Worm (Caenorhabditis elegans) whole organism, L4/young adult: ENCODE data around the gene fbxb-104.

Source experiments
- W03F9.2 ChIP-seq: fragments of 150-350 bp; optimal IDR thresholded peaks from 2 replicates; lab custom pipeline; 2014; ENCODE audit warnings: missing biosample characterization, missing genetic modification characterization
- dao-5 ChIP-seq: sonication (generic microtip); optimal IDR thresholded peaks from 2 replicates; lab custom pipeline; 2016; ENCODE audit warnings: missing genotype, missing genetic modification characterization, moderate library complexity, missing compliant biosample characterization
- him-1 ChIP-seq: sonication (generic microtip); optimal IDR thresholded peaks from 2 replicates; lab custom pipeline; 2016; ENCODE audit warnings: missing genotype, missing genetic modification reagents, missing genetic modification characterization, missing compliant biosample characterization

DNA sequence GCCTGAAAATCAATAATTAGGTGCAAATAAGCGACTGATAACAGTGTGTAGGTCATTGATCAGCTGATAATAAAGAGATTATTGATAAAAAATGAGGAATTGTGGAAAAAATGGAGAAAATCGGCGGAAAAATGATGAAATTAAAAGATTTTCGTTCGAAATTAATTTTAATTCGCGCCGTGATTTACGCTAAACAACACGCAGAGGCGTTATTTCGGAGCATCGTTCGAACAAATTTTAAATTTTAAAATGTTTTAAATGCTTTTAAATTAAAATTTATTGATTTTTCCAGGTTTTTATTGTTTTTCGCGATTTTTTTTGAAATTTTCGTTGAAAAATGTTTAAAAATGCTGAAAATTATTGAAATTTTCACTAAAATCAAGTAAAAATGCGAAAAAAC lies 22.3 kb upstream of the fbxb-104 start, which contains the start of gene Y49F6B.9:
- TF ChIP-seq dao-5 (tag; lab: Kevin White, UChicago) (no peak), W03F9.2 (tag; lab: Kevin White, UChicago) (no peak), him-1 (tag; lab: Kevin White, UChicago) (no peak)
